Fruit fly (Drosophila melanogaster): ENCODE results near the gene beta-Spec.

The beta-Spec gene

DNA sequence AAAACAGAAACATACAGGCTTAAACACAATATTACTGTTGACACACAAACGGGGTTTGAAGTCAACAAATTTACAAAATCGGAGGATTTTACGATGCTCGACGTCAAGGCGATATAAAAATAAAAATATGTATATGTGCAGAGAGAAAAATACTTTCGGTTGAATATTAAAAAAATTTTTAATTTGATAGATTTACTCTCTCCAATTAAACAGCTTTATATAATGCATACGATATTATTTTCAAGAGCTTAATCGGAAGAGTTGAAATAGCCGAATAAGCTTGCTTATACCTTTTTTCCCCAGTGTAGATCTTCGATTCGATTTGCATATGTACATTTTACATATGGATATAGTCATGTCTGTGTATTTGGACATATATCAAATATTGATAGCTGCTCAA lies 39.5 kb downstream of the beta-Spec start (continued):
- TF ChIP-seq sr (GFP tag; IDR thresholded peaks at IDR 0.05) (no peak), lmd (GFP tag; IDR thresholded peaks at IDR 0.05) (peak; percentile 55; the same call in 1 of the 2 replicates), CG6765 (GFP tag; optimal IDR thresholded peaks at IDR 0.05) (no peak), D19B (GFP tag; optimal IDR thresholded peaks at IDR 0.05) (peak; percentile 6), Bdp1 (GFP tag; optimal IDR thresholded peaks at IDR 0.05) (no peak), crp (GFP tag; optimal IDR thresholded peaks at IDR 0.05) (no peak), so (GFP tag; IDR thresholded peaks at IDR 0.05) (peak; percentile 66; the same call in 1 of the 3 replicates), unpg (GFP tag; optimal IDR thresholded peaks at IDR 0.05) (peak; percentile 74), tll (GFP tag; optimal IDR thresholded peaks at IDR 0.05) (no peak), Nf-YB (GFP tag; optimal IDR thresholded peaks at IDR 0.05) (peak; percentile 25), Rfx (GFP tag; IDR thresholded peaks at IDR 0.05) (peak; percentile 84), jing (GFP tag; optimal IDR thresholded peaks at IDR 0.05) (no peak), CG11695 (GFP tag; IDR thresholded peaks at IDR 0.05) (peak; percentile 74; the same call in 2 of the 3 replicates), zfh2 (GFP tag; optimal IDR thresholded peaks at IDR 0.05) (peak; percentile 37), sob (GFP tag; IDR thresholded peaks at IDR 0.05) (peak; percentile 76), CHES-1-like (GFP tag; optimal IDR thresholded peaks at IDR 0.05) (no peak), gro (GFP tag; optimal IDR thresholded peaks at IDR 0.05) (peak; percentile 21), CG5180 (GFP tag; optimal IDR thresholded peaks at IDR 0.05) (no peak), CG13894 (tag; optimal IDR thresholded peaks at IDR 0.05) (peak; percentile 75), bowl (GFP tag; IDR thresholded peaks at IDR 0.05) (peak; percentile 41; the same call in 1 of the 2 replicates), CG9215 (GFP tag; IDR thresholded peaks at IDR 0.05) (peak; percentile 36; the same call in 1 of the 2 replicates), CG30403 (GFP tag; optimal IDR thresholded peaks at IDR 0.05) (peak; percentile 23), run (tag; optimal IDR thresholded peaks at IDR 0.05) (peak; percentile 29), CG16813 (GFP tag; IDR thresholded peaks at IDR 0.05; ENCODE audit: partially characterized antibody) (no peak), CG17361 (GFP tag; IDR thresholded peaks at IDR 0.05) (peak; percentile 65), CG7786 (GFP tag; optimal IDR thresholded peaks at IDR 0.05) (peak; percentile 18), gem (tag; optimal IDR thresholded peaks at IDR 0.05) (peak; percentile 79), CG13123 (GFP tag; optimal IDR thresholded peaks at IDR 0.05) (no peak), gsb-n (tag; optimal IDR thresholded peaks at IDR 0.05) (peak; percentile 19), Meics (GFP tag; optimal IDR thresholded peaks at IDR 0.05) (peak; percentile 48), CG9817 (tag; optimal IDR thresholded peaks at IDR 0.05) (peak; percentile 72), CG4360 (GFP tag; IDR thresholded peaks at IDR 0.05) (no peak), Xbp1 (GFP tag; optimal IDR thresholded peaks at IDR 0.05) (peak; percentile 23), CG14860 (GFP tag; IDR thresholded peaks at IDR 0.05; ENCODE audit: partially characterized antibody) (no peak), CG18619 (GFP tag; optimal IDR thresholded peaks at IDR 0.05) (peak; percentile 42), CG6654 (GFP tag; optimal IDR thresholded peaks at IDR 0.05) (no peak), Bgb (GFP tag; IDR thresholded peaks at IDR 0.05; ENCODE audit: partially characterized antibody) (no peak), ase (GFP tag; IDR thresholded peaks at IDR 0.05) (peak; percentile 28; the same call in 1 of the 3 replicates), HLH3B (GFP tag; IDR thresholded peaks at IDR 0.05) (peak; percentile 52), CG17612 (GFP tag; IDR thresholded peaks at IDR 0.05) (peak; percentile 33; the same call in 1 of the 2 replicates), CG1647 (GFP tag; optimal IDR thresholded peaks at IDR 0.05) (no peak), Doc3 (GFP tag; IDR thresholded peaks at IDR 0.05; ENCODE audit: partially characterized antibody) (no peak), jumu (GFP tag; optimal IDR thresholded peaks at IDR 0.05) (no peak), YL-1 (GFP tag; optimal IDR thresholded peaks at IDR 0.05) (no peak), CG17802 (tag; optimal IDR thresholded peaks at IDR 0.05) (no peak), CG10321 (GFP tag; IDR thresholded peaks at IDR 0.05) (peak; percentile 49; the same call in 1 of the 2 replicates), gsb (GFP tag; IDR thresholded peaks at IDR 0.05) (peak; percentile 34; the same call in 1 of the 2 replicates), CG1529 (GFP tag; optimal IDR thresholded peaks at IDR 0.05) (no peak), Lhr (GFP tag; optimal IDR thresholded peaks at IDR 0.05) (no peak), CG10267 (tag; optimal IDR thresholded peaks at IDR 0.05) (peak; percentile 14)
